Fruit fly (Drosophila melanogaster) Kc167 (cell line): Measurements from ENCODE around the gene CG9636.

Source experiments
- Myc ChIP-seq: fragments of >200 bp; optimal IDR thresholded peaks from 2 replicates; lab custom pipeline; 2017; ENCODE audit warnings: missing external identifiers
- Sin3A ChIP-seq: fragments of >200 bp; optimal IDR thresholded peaks from 2 replicates; lab custom pipeline; 2018; ENCODE audit warnings: missing external identifiers
- h ChIP-seq: fragments of >200 bp; optimal IDR thresholded peaks from 3 replicates; lab custom pipeline; 2018; ENCODE audit warnings: missing external identifiers
- insv ChIP-seq: fragments of >200 bp; optimal IDR thresholded peaks from 3 replicates; lab custom pipeline; 2018; ENCODE audit warnings: missing external identifiers
- psq ChIP-seq: fragments of >200 bp; optimal IDR thresholded peaks from 2 replicates; lab custom pipeline; 2017; ENCODE audit warnings: missing external identifiers

dm6 chr3R:8240302-8240682 is 3.3 kb downstream of the CG9636 start, which contains the start of gene Ada2b:
- no peak for TF ChIP-seq h (lab: Kevin White, UChicago)
- TF ChIP-seq Myc: no peak
- no peak for TF ChIP-seq insv (lab: Kevin White, UChicago)
- TF ChIP-seq Sin3A: no peak
- TF ChIP-seq psq: no peak
